Worm (Caenorhabditis elegans) whole organism, early embryonic: ENCODE measurements around the gene cyp-33C5.
"Not testable (repeated sequence)": the region's sequence is repeated elsewhere in the genome, so short reads cannot be mapped to it uniquely, and the experiment has no call there.

Experiments used
- B0310.2 ChIP-seq: sonication (generic microtip); optimal IDR thresholded peaks from 2 replicates; lab custom pipeline; 2016; ENCODE audit warnings: mild to moderate bottlenecking, missing genetic modification characterization, missing compliant biosample characterization
- F13C5.2 ChIP-seq: sonication (generic microtip); optimal IDR thresholded peaks from 2 replicates; lab custom pipeline; 2017; ENCODE audit warnings: mild to moderate bottlenecking, missing genetic modification characterization, inconsistent platforms, missing compliant biosample characterization
- aly-1 ChIP-seq: sonication (generic microtip); optimal IDR thresholded peaks from 2 replicates; lab custom pipeline; 2016; ENCODE audit warnings: missing genetic modification characterization, missing compliant biosample characterization
- ama-1 ChIP-seq: fragments of 150-350 bp; optimal IDR thresholded peaks from 2 replicates; lab custom pipeline; 2014
- ceh-13 ChIP-seq: fragments of 200-800 bp; sonication (Bioruptor generic); optimal IDR thresholded peaks from 2 replicates; lab custom pipeline; 2018; ENCODE audit warnings: mild to moderate bottlenecking, missing genetic modification characterization, missing compliant biosample characterization
- ceh-36 ChIP-seq: sonication (generic microtip); optimal IDR thresholded peaks from 2 replicates; lab custom pipeline; 2016; ENCODE audit warnings: missing genetic modification characterization, inconsistent platforms, missing compliant biosample characterization
- ets-7 ChIP-seq: sonication (generic microtip); optimal IDR thresholded peaks from 2 replicates; lab custom pipeline; 2016; ENCODE audit warnings: missing genotype, missing genetic modification characterization, missing compliant biosample characterization
- flt-1 ChIP-seq: fragments of 200-800 bp; sonication (Bioruptor generic); IDR thresholded peaks from 2 replicates; pipeline ENCODE4 v1.3.6; 2022; ENCODE audit warnings: missing genetic modification characterization, missing compliant biosample characterization
- hmbx-1 ChIP-seq: sonication (generic microtip); optimal IDR thresholded peaks from 2 replicates; lab custom pipeline; 2016; ENCODE audit warnings: mild to moderate bottlenecking, missing genetic modification characterization, missing compliant biosample characterization
- hmg-4 ChIP-seq: fragments of 200-800 bp; sonication (Bioruptor generic); optimal IDR thresholded peaks from 2 replicates; lab custom pipeline; 2018; ENCODE audit warnings: mild to moderate bottlenecking, missing genetic modification characterization, missing compliant biosample characterization
- hnd-1 ChIP-seq: sonication (generic microtip); optimal IDR thresholded peaks from 2 replicates; lab custom pipeline; 2016; ENCODE audit warnings: missing genetic modification characterization, missing compliant biosample characterization
- pes-1 ChIP-seq: fragments of 200-800 bp; sonication (Bioruptor generic); IDR thresholded peaks from 2 replicates; pipeline ENCODE4 v1.3.6; 2022; ENCODE audit warnings: missing genetic modification reagents, missing genetic modification characterization, missing compliant biosample characterization
- scrt-1 ChIP-seq: fragments of 200-800 bp; sonication (Bioruptor generic); IDR thresholded peaks from 2 replicates; pipeline ENCODE4 v1.3.6; 2022; ENCODE audit warnings: missing genetic modification characterization, missing compliant biosample characterization
- sea-1 ChIP-seq: fragments of 200-800 bp; sonication (Bioruptor generic); conservative IDR thresholded peaks from 2 replicates; pipeline ENCODE4 v1.3.6; 2022; ENCODE audit warnings: missing genetic modification characterization, missing compliant biosample characterization
- tbx-11 ChIP-seq: fragments of 200-800 bp; sonication (Bioruptor generic); IDR thresholded peaks from 2 replicates; pipeline ENCODE4 v1.3.6; 2022; ENCODE audit warnings: missing genetic modification characterization, missing compliant biosample characterization
- tbx-37 ChIP-seq: fragments of 200-800 bp; sonication (Bioruptor generic); conservative IDR thresholded peaks from 2 replicates; pipeline ENCODE4 v1.3.6; 2022; ENCODE audit warnings: missing genetic modification reagents, missing genetic modification characterization, missing compliant biosample characterization
- tra-4 ChIP-seq: sonication (generic microtip); optimal IDR thresholded peaks from 2 replicates; lab custom pipeline; 2017; ENCODE audit warnings: missing genetic modification characterization, missing compliant biosample characterization

Gene cyp-33C5

DNA sequence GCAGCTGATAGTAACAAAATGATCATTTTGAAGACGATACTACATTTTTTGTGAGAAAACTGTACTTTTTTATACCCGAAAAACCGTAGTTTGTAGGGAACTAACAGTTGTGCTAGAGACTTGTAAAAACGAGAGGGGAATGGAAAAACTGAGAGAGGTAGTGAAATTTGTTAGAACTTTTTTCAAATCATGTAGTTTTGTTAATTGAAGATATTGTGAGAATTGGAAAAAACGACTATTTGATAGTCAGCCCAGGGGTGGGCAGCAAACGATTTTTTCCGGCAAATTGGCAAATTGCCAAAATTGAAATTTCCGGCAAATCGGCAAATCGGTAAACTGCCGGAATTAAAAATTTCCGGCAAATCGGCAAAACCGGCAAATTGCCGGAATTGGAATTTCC, 4.5 kb downstream of the cyp-33C5 start, which contains the start of gene cyp-33C6:
Gene cyp-33C6, minus strand, starts transcription at position 101 of the 400 bp plus-strand sequence.
- TF ChIP-seq scrt-1 (GFP tag; lab: Robert Waterston, UW) (no peak), tbx-37 (GFP tag; lab: Robert Waterston, UW) (no peak)

DNA sequence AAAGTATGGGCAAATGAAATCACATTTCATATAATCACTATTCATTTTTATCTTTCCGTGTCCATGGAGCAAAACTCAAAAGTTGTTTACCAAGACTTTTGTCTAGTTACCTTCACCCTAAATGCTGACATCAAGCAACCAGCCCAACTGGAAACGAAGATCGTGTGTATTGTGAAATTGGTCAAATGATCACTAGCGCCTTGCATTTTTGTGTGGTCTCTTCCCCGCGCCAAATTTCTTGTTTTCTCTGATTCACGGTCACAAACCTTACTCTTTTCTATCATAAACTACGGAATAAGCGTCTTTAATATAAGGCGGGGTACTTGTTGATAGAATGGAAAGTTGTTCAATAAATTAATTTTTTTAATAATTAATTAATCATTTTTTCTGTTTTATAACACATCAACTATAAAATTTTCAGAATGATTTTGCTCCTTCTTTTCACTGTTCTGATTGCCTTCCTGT, 5.4 kb downstream of the cyp-33C5 start, which contains the start of gene cyp-33C7:
Gene cyp-33C7, plus strand, starts transcription at position 415 of the 465 bp plus-strand sequence.
- no peak for TF ChIP-seq ceh-36
- TF ChIP-seq hmg-4 (GFP tag; lab: Kevin White, UChicago), result no peak
- TF ChIP-seq ets-7 (tag; lab: Kevin White, UChicago), result no peak
- TF ChIP-seq aly-1, result no peak
- no peak for TF ChIP-seq hmbx-1 (tag; lab: Kevin White, UChicago)
- no peak for TF ChIP-seq B0310.2 (tag; lab: Kevin White, UChicago)
- no peak for TF ChIP-seq ama-1 (lab: Kevin White, UChicago)
- no peak for TF ChIP-seq scrt-1 (GFP tag; lab: Robert Waterston, UW)
- no peak for TF ChIP-seq pes-1
- no peak for TF ChIP-seq sea-1 (GFP tag; lab: Robert Waterston, UW)
- TF ChIP-seq tbx-37 (GFP tag; lab: Robert Waterston, UW), result no peak

- TF ChIP-seq hmg-4 (GFP tag; lab: Kevin White, UChicago) (no peak), tbx-37 (GFP tag; lab: Robert Waterston, UW) (no peak), pes-1 (no peak)
Measured at ce11 chrV:2251774-2252173, 7.0 kb downstream of the cyp-33C5 start.

- no peak for TF ChIP-seq F13C5.2 (tag; lab: Kevin White, UChicago)
- TF ChIP-seq sea-1 (GFP tag; lab: Robert Waterston, UW), result no peak
- no peak for TF ChIP-seq hmbx-1 (tag; lab: Kevin White, UChicago)
- no peak for TF ChIP-seq tra-4 (tag; lab: Kevin White, UChicago)
- TF ChIP-seq ets-7 (tag; lab: Kevin White, UChicago), result no peak
- no peak for TF ChIP-seq pes-1
- no peak for TF ChIP-seq scrt-1 (GFP tag; lab: Robert Waterston, UW)
- no peak for TF ChIP-seq tbx-37 (GFP tag; lab: Robert Waterston, UW)
- no peak for TF ChIP-seq hnd-1 (tag; lab: Kevin White, UChicago)
- no peak for TF ChIP-seq ceh-36
- TF ChIP-seq ceh-13 (GFP tag; lab: Kevin White, UChicago), result no peak
Measured at ce11 chrV:2254553-2255124, 9.8 kb downstream of the cyp-33C5 start, which contains the start of gene str-253. Gene str-253, minus strand, starts transcription at chrV:2254603.

ce11 chrV:2255191-2255590, 10.4 kb downstream of the cyp-33C5 start, which contains the start of gene F41B5.1:
Gene F41B5.1, plus strand, starts transcription at chrV:2255533.
- TF ChIP-seq F13C5.2 (tag; lab: Kevin White, UChicago); tbx-11 (GFP tag; lab: Robert Waterston, UW); ceh-13 (GFP tag; lab: Kevin White, UChicago): not testable (repeated sequence)

ce11 chrV:2259750-2260149, 14.9 kb downstream of the cyp-33C5 start, which contains the start of gene nhr-182:
Gene nhr-182, minus strand, starts transcription at chrV:2259927.
- TF ChIP-seq hnd-1 (tag; lab: Kevin White, UChicago) (no peak), tbx-11 (GFP tag; lab: Robert Waterston, UW) (no peak), tbx-37 (GFP tag; lab: Robert Waterston, UW) (no peak), hmg-4 (GFP tag; lab: Kevin White, UChicago) (no peak), sea-1 (GFP tag; lab: Robert Waterston, UW) (no peak), F13C5.2 (tag; lab: Kevin White, UChicago) (no peak), ama-1 (lab: Kevin White, UChicago) (no peak), hmbx-1 (tag; lab: Kevin White, UChicago) (no peak), tra-4 (tag; lab: Kevin White, UChicago) (no peak), ceh-13 (GFP tag; lab: Kevin White, UChicago) (no peak), flt-1 (no peak), aly-1 (no peak), scrt-1 (GFP tag; lab: Robert Waterston, UW) (no peak), pes-1 (no peak), ceh-36 (no peak)

ce11 chrV:2260660-2261059, 15.9 kb downstream of the cyp-33C5 start, which contains the start of gene F41B5.12:
Gene F41B5.12, plus strand, starts transcription at chrV:2260960.
- TF ChIP-seq F13C5.2 (tag; lab: Kevin White, UChicago) (no peak), B0310.2 (tag; lab: Kevin White, UChicago) (no peak), aly-1 (no peak), ceh-13 (GFP tag; lab: Kevin White, UChicago) (no peak), ceh-36 (no peak), pes-1 (no peak), hnd-1 (tag; lab: Kevin White, UChicago) (no peak)

DNA sequence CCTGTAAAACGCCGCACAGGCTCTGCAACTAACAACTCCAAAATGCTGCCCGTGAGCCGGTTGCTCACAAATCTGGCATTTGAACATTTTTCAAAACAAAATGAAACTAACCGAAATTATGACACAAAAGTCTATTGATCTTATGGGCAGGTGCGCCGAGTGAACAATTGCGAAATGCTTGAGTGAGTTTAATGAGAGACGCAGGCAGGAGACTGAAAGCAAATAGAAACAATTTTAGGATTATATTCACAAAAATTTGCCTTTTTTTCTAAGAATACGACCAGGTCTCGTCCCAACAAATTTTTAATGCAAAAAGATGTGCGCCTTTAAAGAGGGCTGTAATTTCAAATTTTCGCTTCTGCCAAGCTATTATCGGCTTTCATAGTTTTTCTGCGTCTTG, 19.7 kb downstream of the cyp-33C5 start, which contains the start of gene nhr-183:
Gene nhr-183, minus strand, starts transcription at position 180 of the 400 bp plus-strand sequence.
- TF ChIP-seq sea-1 (GFP tag; lab: Robert Waterston, UW) (no peak), B0310.2 (tag; lab: Kevin White, UChicago) (no peak), hnd-1 (tag; lab: Kevin White, UChicago) (no peak), ceh-36 (no peak), flt-1 (no peak), F13C5.2 (tag; lab: Kevin White, UChicago) (no peak), tra-4 (tag; lab: Kevin White, UChicago) (no peak), ceh-13 (GFP tag; lab: Kevin White, UChicago) (no peak), ama-1 (lab: Kevin White, UChicago) (no peak), tbx-37 (GFP tag; lab: Robert Waterston, UW) (no peak), hmbx-1 (tag; lab: Kevin White, UChicago) (no peak), scrt-1 (GFP tag; lab: Robert Waterston, UW) (no peak), ets-7 (tag; lab: Kevin White, UChicago) (no peak), pes-1 (no peak)
